Fruit fly (Drosophila melanogaster) whole organism, wandering third instar larva: Measurements from ENCODE around the gene Asator.

Source experiments
- Abd-B ChIP-seq: fragments of >200 bp; optimal IDR thresholded peaks from 2 replicates; lab custom pipeline; 2017; ENCODE audit warnings: missing biosample characterization, missing genetic modification characterization
- Dif ChIP-seq: fragments of 200-275, 200-300 bp; sonication (Bioruptor generic); optimal IDR thresholded peaks from 2 replicates; lab custom pipeline; 2018; ENCODE audit warnings: missing biosample characterization, missing genetic modification characterization; ENCODE audit not compliant: partially characterized antibody
- Jra ChIP-seq: sonication (Bioruptor generic); optimal IDR thresholded peaks from 2 replicates; lab custom pipeline; 2016; ENCODE audit warnings: missing biosample characterization, missing genetic modification characterization
- Myc ChIP-seq: fragments of >200 bp; optimal IDR thresholded peaks from 2 replicates; lab custom pipeline; 2017
- brk ChIP-seq: fragments of 200-800 bp; sonication (Bioruptor generic); optimal IDR thresholded peaks from 2 replicates; lab custom pipeline; 2016; ENCODE audit warnings: missing biosample characterization, mild to moderate bottlenecking, missing genetic modification characterization
- dsf ChIP-seq: sonication (Bioruptor generic); optimal IDR thresholded peaks from 2 replicates; lab custom pipeline; 2016; ENCODE audit warnings: missing biosample characterization, missing genetic modification characterization, borderline replicate concordance
- h ChIP-seq: fragments of 200-800 bp; sonication (Bioruptor generic); optimal IDR thresholded peaks from 3 replicates; lab custom pipeline; 2016; ENCODE audit warnings: missing biosample characterization, mild to moderate bottlenecking, missing genetic modification characterization
- lola ChIP-seq: fragments of >200 bp; optimal IDR thresholded peaks from 2 replicates; lab custom pipeline; 2017; ENCODE audit warnings: missing biosample characterization, missing genetic modification characterization
- psq ChIP-seq: fragments of 200-800 bp; sonication (Bioruptor generic); optimal IDR thresholded peaks from 3 replicates; lab custom pipeline; 2017; ENCODE audit warnings: missing biosample characterization, mild to moderate bottlenecking, missing genetic modification characterization, moderate library complexity

DNA sequence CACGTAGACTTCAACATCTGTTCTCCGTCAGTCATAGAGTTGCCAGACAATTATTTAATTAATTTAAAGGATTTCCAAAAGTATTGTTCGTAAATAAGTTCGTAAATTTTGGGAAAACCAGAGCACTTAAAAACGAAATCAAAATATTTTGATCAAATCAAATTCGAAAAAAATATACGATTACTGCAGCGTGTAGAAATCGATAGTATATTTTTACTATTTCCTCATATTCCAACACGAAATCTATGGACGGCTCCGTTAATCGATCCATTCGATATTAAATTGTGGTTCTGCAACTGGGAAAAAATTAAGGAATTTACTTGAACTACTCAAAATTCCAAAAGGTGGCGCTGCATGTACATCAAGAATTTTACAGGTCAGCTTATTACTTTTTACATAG, 2.4 kb downstream of the Asator start:
- TF ChIP-seq brk (peak; percentile 74), Jra (no peak), Myc (lab: Kevin White, UChicago) (peak; percentile 73), h (GFP tag; lab: Kevin White, UChicago) (peak; percentile 34), psq (GFP tag; lab: Kevin White, UChicago) (no peak), Dif (no peak), dsf (GFP tag; lab: Kevin White, UChicago) (peak; percentile 13), lola (no peak), Abd-B (GFP tag; lab: Kevin White, UChicago) (no peak)
